Worm (Caenorhabditis elegans) whole organism, young adult: ENCODE results near the gene twk-44.
"Not testable (repeated sequence)": the region's sequence is repeated elsewhere in the genome, so short reads cannot be mapped to it uniquely, and the experiment has no call there.

Experiments used
- B0035.1 ChIP-seq: sonication (generic microtip); optimal IDR thresholded peaks from 2 replicates; lab custom pipeline; 2016; ENCODE audit warnings: missing genetic modification characterization, mild to moderate bottlenecking, missing compliant biosample characterization, missing genotype, missing genetic modification reagents
- B0261.1 ChIP-seq: sonication (generic microtip); optimal IDR thresholded peaks from 2 replicates; lab custom pipeline; 2016; ENCODE audit warnings: mild to moderate bottlenecking, missing genetic modification characterization, moderate library complexity, missing compliant biosample characterization
- B0336.3 ChIP-seq: fragments of 200-800 bp; sonication (Bioruptor generic); IDR thresholded peaks from 2 replicates; pipeline ENCODE4 v1.3.6; 2022; ENCODE audit warnings: missing genetic modification characterization, missing compliant biosample characterization
- F10E7.11 ChIP-seq: sonication (generic microtip); optimal IDR thresholded peaks from 2 replicates; lab custom pipeline; 2017; ENCODE audit warnings: mild to moderate bottlenecking, missing genetic modification characterization, moderate library complexity, missing compliant biosample characterization
- F52B5.7 ChIP-seq: sonication (generic microtip); optimal IDR thresholded peaks from 2 replicates; lab custom pipeline; 2016; ENCODE audit warnings: mild to moderate bottlenecking, missing genetic modification characterization, missing compliant biosample characterization
- K11D2.4 ChIP-seq: fragments of 200-800 bp; sonication (Bioruptor generic); IDR thresholded peaks from 2 replicates; pipeline ENCODE4 v1.3.6; 2022; ENCODE audit warnings: missing genetic modification reagents, missing genetic modification characterization, missing compliant biosample characterization
- K12H6.12 ChIP-seq: fragments of 200-800 bp; sonication (Bioruptor generic); optimal IDR thresholded peaks from 2 replicates; lab custom pipeline; 2018; ENCODE audit warnings: mild to moderate bottlenecking, missing genetic modification characterization, missing compliant biosample characterization
- akir-1 ChIP-seq: fragments of 200-800 bp; sonication (Bioruptor generic); optimal IDR thresholded peaks from 2 replicates; lab custom pipeline; 2018; ENCODE audit warnings: mild to moderate bottlenecking, missing genetic modification characterization, moderate library complexity, missing compliant biosample characterization
- ama-1 ChIP-seq, 3 experiments: fragments of 150-350 bp in 1 of 3; sonication (generic microtip) in 2 of 3; optimal IDR thresholded peaks; 2 replicates each; lab custom pipeline; 2014 to 2018; ENCODE audit warnings: missing biosample characterization in 2 of 3, missing genetic modification characterization in 2 of 3, missing genetic modification reagents in 2 of 3
- atf-7 ChIP-seq: sonication (generic microtip); optimal IDR thresholded peaks from 2 replicates; lab custom pipeline; 2017; ENCODE audit warnings: mild to moderate bottlenecking, missing genetic modification characterization, missing compliant biosample characterization
- athp-1 ChIP-seq: sonication (generic microtip); optimal IDR thresholded peaks from 2 replicates; lab custom pipeline; 2017; ENCODE audit warnings: mild to moderate bottlenecking, missing genetic modification characterization, missing compliant biosample characterization
- attf-5 ChIP-seq: fragments of 200-800 bp; sonication (Bioruptor generic); optimal IDR thresholded peaks from 2 replicates; lab custom pipeline; 2018; ENCODE audit warnings: mild to moderate bottlenecking, missing genetic modification characterization, missing compliant biosample characterization
- bed-1 ChIP-seq: fragments of 200-800 bp; sonication (Bioruptor generic); IDR thresholded peaks from 2 replicates; pipeline ENCODE4 v1.3.6; 2022; ENCODE audit warnings: missing genetic modification reagents, missing genetic modification characterization, missing compliant biosample characterization
- ccch-3 ChIP-seq: fragments of 200-800 bp; sonication (Bioruptor generic); optimal IDR thresholded peaks from 2 replicates; lab custom pipeline; 2018; ENCODE audit warnings: mild to moderate bottlenecking, missing genetic modification characterization, missing compliant biosample characterization
- cebp-1 ChIP-seq, 2 experiments: fragments of 200-800 bp in 1 of 2; sonication (Bioruptor generic) in 1 of 2; sonication (generic microtip) in 1 of 2; IDR thresholded peaks in 1 of 2; optimal IDR thresholded peaks in 1 of 2; 2 replicates each; pipeline versions ENCODE4 v1.3.6 to Lab custom; 2017 to 2022; ENCODE audit warnings: missing compliant biosample characterization in 2 of 2, missing genetic modification characterization in 2 of 2, mild to moderate bottlenecking in 1 of 2, missing genetic modification reagents in 1 of 2, moderate library complexity in 1 of 2
- ceh-27 ChIP-seq: fragments of 200-800 bp; sonication (Bioruptor generic); optimal IDR thresholded peaks from 2 replicates; lab custom pipeline; 2018; ENCODE audit warnings: mild to moderate bottlenecking, missing genetic modification characterization, moderate library complexity, missing compliant biosample characterization
- chd-7 ChIP-seq: sonication (generic microtip); optimal IDR thresholded peaks from 2 replicates; lab custom pipeline; 2016; ENCODE audit warnings: mild to moderate bottlenecking, missing genetic modification characterization, moderate library complexity, missing compliant biosample characterization
- dox-1 ChIP-seq: fragments of 200-800 bp; sonication (Bioruptor generic); IDR thresholded peaks from 2 replicates; pipeline ENCODE4 v1.3.6; 2022; ENCODE audit warnings: missing genetic modification reagents, missing genetic modification characterization, missing compliant biosample characterization
- egl-44 ChIP-seq: fragments of 200-800 bp; sonication (Bioruptor generic); IDR thresholded peaks from 2 replicates; pipeline ENCODE4 v1.3.6; 2022; ENCODE audit warnings: missing genetic modification reagents, missing genetic modification characterization, missing compliant biosample characterization
- egrh-3 ChIP-seq: fragments of 200-800 bp; sonication (Bioruptor generic); IDR thresholded peaks from 2 replicates; pipeline ENCODE4 v1.3.6; 2022; ENCODE audit warnings: missing genetic modification reagents, missing genetic modification characterization, missing compliant biosample characterization
- ets-4 ChIP-seq: fragments of 200-800 bp; sonication (Bioruptor generic); optimal IDR thresholded peaks from 2 replicates; lab custom pipeline; 2018; ENCODE audit warnings: mild to moderate bottlenecking, missing genetic modification characterization, missing compliant biosample characterization
- fkh-3 ChIP-seq: sonication (generic microtip); optimal IDR thresholded peaks from 2 replicates; lab custom pipeline; 2016; ENCODE audit warnings: mild to moderate bottlenecking, missing genetic modification characterization, missing compliant biosample characterization
- gei-17 ChIP-seq: fragments of 200-800 bp; sonication (Bioruptor generic); optimal IDR thresholded peaks from 2 replicates; lab custom pipeline; 2018; ENCODE audit warnings: mild to moderate bottlenecking, missing genetic modification characterization, missing compliant biosample characterization
- hmg-1.2 ChIP-seq: fragments of 200-800 bp; sonication (Bioruptor generic); IDR thresholded peaks from 2 replicates; pipeline ENCODE4 v1.3.6; 2022; ENCODE audit warnings: missing genetic modification reagents, missing genetic modification characterization, missing compliant biosample characterization
- hsf-1 ChIP-seq: fragments of 200-800 bp; sonication (Bioruptor generic); IDR thresholded peaks from 2 replicates; pipeline ENCODE4 v1.3.6; 2022; ENCODE audit warnings: missing genetic modification reagents, missing genetic modification characterization, missing compliant biosample characterization
- let-607 ChIP-seq, 2 experiments: fragments of 200-800 bp in 1 of 2; sonication (Bioruptor generic) in 1 of 2; sonication (generic microtip) in 1 of 2; optimal IDR thresholded peaks; 2 replicates each; lab custom pipeline; 2016 to 2018; ENCODE audit warnings: mild to moderate bottlenecking in 2 of 2, missing compliant biosample characterization in 2 of 2, missing genetic modification characterization in 2 of 2, moderate library complexity in 2 of 2, missing genotype in 1 of 2
- lin-40 ChIP-seq: sonication (generic microtip); optimal IDR thresholded peaks from 2 replicates; lab custom pipeline; 2016; ENCODE audit warnings: missing genetic modification characterization, mild to moderate bottlenecking, missing compliant biosample characterization, missing genotype, missing genetic modification reagents
- lir-1 ChIP-seq: fragments of 200-800 bp; sonication (Bioruptor generic); conservative IDR thresholded peaks from 2 replicates; pipeline ENCODE4 v1.3.6; 2022; ENCODE audit warnings: missing genetic modification reagents, missing genetic modification characterization, missing compliant biosample characterization
- mcd-1 ChIP-seq: fragments of 200-800 bp; sonication (Bioruptor generic); IDR thresholded peaks from 2 replicates; pipeline ENCODE4 v1.3.6; 2022; ENCODE audit warnings: missing genetic modification reagents, missing genetic modification characterization, missing compliant biosample characterization
- nfyb-1 ChIP-seq: fragments of 200-800 bp; sonication (Bioruptor generic); IDR thresholded peaks from 2 replicates; pipeline ENCODE4 v1.3.6; 2022; ENCODE audit warnings: missing genetic modification reagents, missing genetic modification characterization, missing compliant biosample characterization
- repo-1 ChIP-seq: sonication (generic microtip); optimal IDR thresholded peaks from 2 replicates; lab custom pipeline; 2017; ENCODE audit warnings: mild to moderate bottlenecking, missing genetic modification characterization, missing compliant biosample characterization
- snpc-4 ChIP-seq, 5 experiments: fragments of 150-350 bp in 1 of 5; sonication (generic microtip) in 4 of 5; optimal IDR thresholded peaks; 2 replicates each; lab custom pipeline; 2014 to 2018; ENCODE audit warnings: missing genetic modification characterization in 5 of 5, missing biosample characterization in 3 of 5, antibody characterized with exemption in 2 of 5, mild to moderate bottlenecking in 2 of 5, missing compliant biosample characterization in 2 of 5, missing genotype in 2 of 5, moderate library complexity in 2 of 5, missing genetic modification reagents in 1 of 5
- somi-1 ChIP-seq: fragments of 200-800 bp; sonication (Bioruptor generic); optimal IDR thresholded peaks from 2 replicates; lab custom pipeline; 2018; ENCODE audit warnings: mild to moderate bottlenecking, missing genetic modification characterization, missing compliant biosample characterization
- tbp1 ChIP-seq: fragments of 200-800 bp; sonication (Bioruptor generic); optimal IDR thresholded peaks from 2 replicates; lab custom pipeline; 2018; ENCODE audit warnings: mild to moderate bottlenecking, missing genetic modification characterization, missing compliant biosample characterization
- tlf-1 ChIP-seq: fragments of 200-800 bp; sonication (Bioruptor generic); optimal IDR thresholded peaks from 2 replicates; lab custom pipeline; 2018; ENCODE audit warnings: mild to moderate bottlenecking, missing genetic modification characterization, missing compliant biosample characterization
- zfh-2 ChIP-seq: fragments of 200-800 bp; sonication (Bioruptor generic); conservative IDR thresholded peaks from 2 replicates; pipeline ENCODE4 v1.3.6; 2022; ENCODE audit warnings: missing genetic modification reagents, missing genetic modification characterization, missing compliant biosample characterization
- ztf-18 ChIP-seq: sonication (generic microtip); optimal IDR thresholded peaks from 2 replicates; lab custom pipeline; 2016; ENCODE audit warnings: missing genotype, mild to moderate bottlenecking, missing genetic modification characterization, missing compliant biosample characterization
- ztf-26 ChIP-seq: sonication (generic microtip); optimal IDR thresholded peaks from 2 replicates; lab custom pipeline; 2017; ENCODE audit warnings: missing genetic modification characterization, missing compliant biosample characterization
- ztf-3 ChIP-seq: fragments of 200-800 bp; sonication (Bioruptor generic); optimal IDR thresholded peaks from 2 replicates; lab custom pipeline; 2018; ENCODE audit warnings: mild to moderate bottlenecking, missing genetic modification characterization, missing compliant biosample characterization
- ztf-6 ChIP-seq: fragments of 200-800 bp; sonication (Bioruptor generic); IDR thresholded peaks from 2 replicates; pipeline ENCODE4 v1.3.6; 2022; ENCODE audit warnings: missing genetic modification reagents, missing genetic modification characterization, missing compliant biosample characterization

The twk-44 gene

DNA sequence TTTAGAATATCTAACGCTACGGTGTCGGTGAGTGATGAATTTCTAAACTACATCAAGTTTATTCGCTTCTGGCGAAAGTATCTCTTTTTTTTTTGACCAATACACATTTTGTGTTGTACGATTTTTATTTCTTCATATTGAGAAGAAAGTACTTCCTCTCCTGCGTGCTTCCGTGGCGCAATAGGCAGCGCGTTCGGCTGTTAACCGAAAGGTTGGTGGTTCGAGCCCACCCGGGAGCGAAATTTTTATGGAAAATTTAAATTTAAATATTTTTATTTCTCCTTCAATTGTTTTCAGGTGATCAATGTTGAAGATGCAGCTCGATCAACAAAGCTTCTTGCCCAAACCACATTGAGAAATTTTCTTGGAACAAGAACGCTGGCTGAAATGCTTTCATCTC is 18.6 kb upstream of the twk-44 start (continued):
- TF ChIP-seq ama-1 (optimal IDR thresholded peaks at IDR 0.05; lab: Kevin White, UChicago), result no peak
- peak; percentile 14 to 57 for TF ChIP-seq ama-1 (GFP tag; optimal IDR thresholded peaks at IDR 0.05; lab: Kevin White, UChicago)
- TF ChIP-seq ztf-26 (tag; lab: Kevin White, UChicago), result no peak
- TF ChIP-seq nfyb-1 (GFP tag; lab: Robert Waterston, UW), result peak; percentile 54; the same call in 1 of the 2 replicates
- TF ChIP-seq somi-1 (GFP tag; lab: Kevin White, UChicago), result peak; percentile 19
- TF ChIP-seq ztf-6 (GFP tag; lab: Robert Waterston, UW), result no peak
- TF ChIP-seq bed-1 (GFP tag; lab: Robert Waterston, UW), result no peak
- TF ChIP-seq B0336.3, result no peak
- no peak for TF ChIP-seq ets-4 (GFP tag; lab: Kevin White, UChicago)
- no peak for TF ChIP-seq ccch-3
- no peak for TF ChIP-seq ztf-3
- TF ChIP-seq lir-1, result peak; percentile 73
- TF ChIP-seq hsf-1, result no peak
- TF ChIP-seq egl-44 (GFP tag; lab: Robert Waterston, UW), result no peak
- TF ChIP-seq snpc-4 (GFP tag; optimal IDR thresholded peaks at IDR 0.05; lab: Kevin White, UChicago), result peak; percentile 57
- peak in 2 of 4 experiments; percentile 27 to 59 for TF ChIP-seq snpc-4 (tag; optimal IDR thresholded peaks at IDR 0.05; lab: Kevin White, UChicago)

DNA sequence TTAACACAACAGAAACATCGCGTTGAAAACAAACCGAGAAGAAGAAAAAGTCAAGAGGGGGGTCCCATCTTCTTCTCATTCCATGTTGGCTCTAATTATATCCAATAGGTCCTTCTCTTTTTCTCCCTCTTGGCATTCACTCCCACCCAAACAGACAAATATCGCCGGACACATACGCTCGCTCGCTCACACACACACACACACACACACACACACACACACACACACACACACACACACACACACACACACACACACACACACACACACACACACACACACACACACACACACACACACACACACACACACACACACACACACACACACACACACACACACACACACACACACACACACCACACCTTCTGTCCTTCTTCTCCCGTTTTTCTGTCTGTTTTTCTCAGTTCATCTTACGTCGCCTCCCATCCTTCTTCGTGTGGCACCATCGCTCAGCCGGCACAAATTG is 16.9 kb upstream of the twk-44 start, which contains the start of gene sto-4:
Gene sto-4 (plus strand): TSS at position 360 of the 469 bp plus-strand sequence.
- TF ChIP-seq F10E7.11, result peak; percentile 64
- TF ChIP-seq K11D2.4 (GFP tag; lab: Robert Waterston, UW), result peak; percentile 53; the same call in 1 of the 2 replicates
- peak; percentile 60 for TF ChIP-seq F52B5.7 (tag; lab: Kevin White, UChicago)
- TF ChIP-seq lir-1, result peak; percentile 97
- TF ChIP-seq lin-40, result peak; percentile 77
- TF ChIP-seq akir-1 (GFP tag; lab: Kevin White, UChicago), result peak; percentile 56
- peak; percentile 74 for TF ChIP-seq B0336.3
- peak; percentile 71 for TF ChIP-seq hmg-1.2
- TF ChIP-seq fkh-3 (tag; lab: Kevin White, UChicago), result peak; percentile 34
- peak in 1 of 2 experiments; percentile 61 for TF ChIP-seq let-607 (tag; optimal IDR thresholded peaks at IDR 0.05; lab: Kevin White, UChicago)
- TF ChIP-seq B0035.1 (tag; lab: Kevin White, UChicago), result peak; percentile 20
- TF ChIP-seq atf-7, result peak; percentile 54
- TF ChIP-seq ztf-3, result peak; percentile 100
- peak; percentile 64 for TF ChIP-seq repo-1 (tag; lab: Kevin White, UChicago)
- TF ChIP-seq mcd-1 (GFP tag; lab: Robert Waterston, UW), result peak; percentile 37; the same call in 1 of the 2 replicates
- peak; percentile 91 for TF ChIP-seq ztf-26 (tag; lab: Kevin White, UChicago)
- TF ChIP-seq egrh-3, result peak; percentile 89
- TF ChIP-seq egl-44 (GFP tag; lab: Robert Waterston, UW), result 0 out of 2 replicates have a peak, but pooled peaks have one; percentile 50
- peak; percentile 96 for TF ChIP-seq chd-7 (tag; lab: Kevin White, UChicago)
- TF ChIP-seq tbp1, result peak; percentile 64
- TF ChIP-seq snpc-4 (GFP tag; optimal IDR thresholded peaks at IDR 0.05; lab: Kevin White, UChicago); cebp-1 (GFP tag; IDR thresholded peaks at IDR 0.05; lab: Robert Waterston, UW): not testable (repeated sequence)
- TF ChIP-seq snpc-4 (tag; optimal IDR thresholded peaks at IDR 0.05; lab: Kevin White, UChicago), result peak in 2 of 4 experiments; percentile 19 to 36
- peak; percentile 85; the same call in 1 of the 2 replicates for TF ChIP-seq dox-1 (GFP tag; lab: Robert Waterston, UW)
- TF ChIP-seq ceh-27 (GFP tag; lab: Kevin White, UChicago), result peak; percentile 96
- TF ChIP-seq athp-1 (tag; lab: Kevin White, UChicago), result peak; percentile 63
- peak; percentile 98 for TF ChIP-seq K12H6.12 (tag; lab: Kevin White, UChicago)
- peak; percentile 24 for TF ChIP-seq ztf-18
- peak; percentile 29 for TF ChIP-seq B0261.1 (tag; lab: Kevin White, UChicago)
- peak; percentile 90 for TF ChIP-seq somi-1 (GFP tag; lab: Kevin White, UChicago)
- TF ChIP-seq zfh-2 (GFP tag; lab: Robert Waterston, UW), result peak; percentile 84
- peak; percentile 86 for TF ChIP-seq cebp-1 (tag; optimal IDR thresholded peaks at IDR 0.05; lab: Kevin White, UChicago)
- TF ChIP-seq attf-5 (GFP tag; lab: Kevin White, UChicago), result peak; percentile 67
- peak; percentile 57 for TF ChIP-seq tlf-1 (GFP tag; lab: Kevin White, UChicago)
- TF ChIP-seq gei-17 (GFP tag; lab: Kevin White, UChicago), result peak; percentile 56
